Fruit fly (Drosophila melanogaster) whole organism, embryonic: Measurements from ENCODE around the gene Pka-C1.

Source experiments
- CG1024 ChIP-seq: fragments of 200-800 bp; sonication (Bioruptor generic); IDR thresholded peaks from 2 replicates; pipeline ENCODE4 v1.3.6; 2022; ENCODE audit warnings: missing biosample characterization, missing genetic modification characterization
- CG10565 ChIP-seq: fragments of 200-800 bp; sonication (Bioruptor generic); optimal IDR thresholded peaks from 3 replicates; lab custom pipeline; 2016; ENCODE audit warnings: missing biosample characterization, mild to moderate bottlenecking, missing genetic modification characterization
- CG11456 ChIP-seq: fragments of 200-800 bp; sonication (Bioruptor generic); IDR thresholded peaks from 3 replicates; pipeline ENCODE4 v1.3.6; 2022; ENCODE audit warnings: missing biosample characterization, missing genetic modification characterization
- CG11504 ChIP-seq: fragments of 200-800 bp; sonication (Bioruptor generic); optimal IDR thresholded peaks from 3 replicates; lab custom pipeline; 2019; ENCODE audit warnings: missing biosample characterization, mild to moderate bottlenecking, missing genetic modification characterization, moderate library complexity
- CG12299 ChIP-seq: fragments of 200-800 bp; sonication (Bioruptor generic); optimal IDR thresholded peaks from 2 replicates; lab custom pipeline; 2018; ENCODE audit warnings: missing biosample characterization, mild to moderate bottlenecking, missing genetic modification characterization
- CG13296 ChIP-seq: fragments of 200-800 bp; sonication (Bioruptor generic); optimal IDR thresholded peaks from 3 replicates; lab custom pipeline; 2018; ENCODE audit warnings: missing biosample characterization, mild to moderate bottlenecking, missing genetic modification characterization
- CG17829 ChIP-seq: fragments of 200-800 bp; optimal IDR thresholded peaks from 2 replicates; lab custom pipeline; 2019; ENCODE audit warnings: missing biosample characterization, mild to moderate bottlenecking, missing genetic modification characterization, moderate library complexity
- CG18764 ChIP-seq: fragments of 200-800 bp; sonication (Bioruptor generic); optimal IDR thresholded peaks from 3 replicates; lab custom pipeline; 2016; ENCODE audit warnings: missing biosample characterization, missing genetic modification characterization
- CG2202 ChIP-seq: fragments of 200-800 bp; sonication (Bioruptor generic); optimal IDR thresholded peaks from 2 replicates; lab custom pipeline; 2018; ENCODE audit warnings: missing biosample characterization, mild to moderate bottlenecking, missing genetic modification characterization
- CG2678 ChIP-seq: fragments of 200-800 bp; sonication (Bioruptor generic); optimal IDR thresholded peaks from 3 replicates; lab custom pipeline; 2019; ENCODE audit warnings: missing biosample characterization, mild to moderate bottlenecking, missing genetic modification characterization, moderate library complexity
- CG3281 ChIP-seq: fragments of 200-800 bp; sonication (Bioruptor generic); optimal IDR thresholded peaks from 3 replicates; lab custom pipeline; 2017; ENCODE audit warnings: missing biosample characterization, mild to moderate bottlenecking, missing genetic modification characterization
- CG34422 ChIP-seq: fragments of 200-800 bp; sonication (Bioruptor generic); IDR thresholded peaks from 3 replicates; pipeline ENCODE4 v1.3.6; 2022; ENCODE audit warnings: missing biosample characterization, missing genetic modification characterization
- CG4360 ChIP-seq: fragments of 200-800 bp; sonication (Bioruptor generic); IDR thresholded peaks from 2 replicates; pipeline ENCODE4 v1.3.6; 2022; ENCODE audit warnings: missing biosample characterization, missing genetic modification characterization
- CG4707 ChIP-seq: fragments of 200-800 bp; sonication (Bioruptor generic); optimal IDR thresholded peaks from 2 replicates; lab custom pipeline; 2018; ENCODE audit warnings: missing biosample characterization, mild to moderate bottlenecking, missing genetic modification characterization, moderate library complexity
- CG4854 ChIP-seq: fragments of 200-800 bp; sonication (Bioruptor generic); optimal IDR thresholded peaks from 2 replicates; lab custom pipeline; 2016; ENCODE audit warnings: missing biosample characterization, missing genetic modification characterization, inconsistent platforms
- CG8478 ChIP-seq: fragments of >200 bp; optimal IDR thresholded peaks from 2 replicates; lab custom pipeline; 2018
- CG8924 ChIP-seq: fragments of 200-800 bp; optimal IDR thresholded peaks from 3 replicates; lab custom pipeline; 2019; ENCODE audit warnings: missing biosample characterization, mild to moderate bottlenecking, missing genetic modification characterization, moderate library complexity
- CG9727 ChIP-seq: fragments of 200-800 bp; sonication (Bioruptor generic); optimal IDR thresholded peaks from 3 replicates; lab custom pipeline; 2017; ENCODE audit warnings: missing biosample characterization, mild to moderate bottlenecking, missing genetic modification characterization
- Chrac-16 ChIP-seq: fragments of 200-800 bp; sonication (Bioruptor generic); optimal IDR thresholded peaks from 3 replicates; lab custom pipeline; 2016; ENCODE audit warnings: missing biosample characterization, missing genetic modification characterization
- Drgx ChIP-seq: fragments of 200-800 bp; sonication (Bioruptor generic); IDR thresholded peaks from 2 replicates; pipeline ENCODE4 v1.3.6; 2022; ENCODE audit warnings: missing biosample characterization, missing genetic modification characterization
- ERR ChIP-seq: fragments of 200-800 bp; sonication (Bioruptor generic); optimal IDR thresholded peaks from 2 replicates; lab custom pipeline; 2016; ENCODE audit warnings: missing biosample characterization, missing genetic modification characterization
- Fer1 ChIP-seq: fragments of 200-800 bp; sonication (Bioruptor generic); optimal IDR thresholded peaks from 2 replicates; lab custom pipeline; 2017; ENCODE audit warnings: missing biosample characterization, mild to moderate bottlenecking, missing genetic modification characterization
- Fer3 ChIP-seq: fragments of 200-800 bp; sonication (Bioruptor generic); optimal IDR thresholded peaks from 2 replicates; lab custom pipeline; 2018; ENCODE audit warnings: missing biosample characterization, mild to moderate bottlenecking, missing genetic modification characterization, moderate library complexity
- H2.0 ChIP-seq: fragments of 200-800 bp; sonication (Bioruptor generic); IDR thresholded peaks from 2 replicates; pipeline ENCODE4 v1.3.6; 2022; ENCODE audit warnings: missing biosample characterization, missing genetic modification characterization
- MESR4 ChIP-seq: fragments of 200-800 bp; sonication (Bioruptor generic); optimal IDR thresholded peaks from 2 replicates; lab custom pipeline; 2018; ENCODE audit warnings: missing biosample characterization, mild to moderate bottlenecking, missing genetic modification characterization, moderate library complexity
- Meics ChIP-seq: fragments of 200-800 bp; sonication (Bioruptor generic); optimal IDR thresholded peaks from 2 replicates; lab custom pipeline; 2017; ENCODE audit warnings: missing biosample characterization, mild to moderate bottlenecking, missing genetic modification characterization
- Nf-YC ChIP-seq: fragments of 200-800 bp; optimal IDR thresholded peaks from 3 replicates; lab custom pipeline; 2019; ENCODE audit warnings: missing biosample characterization, mild to moderate bottlenecking, missing genetic modification characterization, moderate library complexity
- Pdp1 ChIP-seq, 2 experiments: fragments of 200-800 bp; sonication (Bioruptor generic); optimal IDR thresholded peaks; 3 replicates each; lab custom pipeline; 2016; ENCODE audit warnings: missing biosample characterization in 2 of 2, missing genetic modification characterization in 2 of 2, mild to moderate bottlenecking in 1 of 2, moderate library complexity in 1 of 2
- Ravus ChIP-seq: fragments of 200-800 bp; sonication (Bioruptor generic); IDR thresholded peaks from 2 replicates; pipeline ENCODE4 v1.3.6; 2022; ENCODE audit warnings: missing biosample characterization, missing genetic modification characterization
- Side ChIP-seq: fragments of 200-800 bp; sonication (Bioruptor generic); optimal IDR thresholded peaks from 2 replicates; lab custom pipeline; 2016; ENCODE audit warnings: missing biosample characterization, missing genetic modification characterization
- Sox102F ChIP-seq: fragments of 200-800 bp; sonication (Bioruptor generic); optimal IDR thresholded peaks from 2 replicates; lab custom pipeline; 2018; ENCODE audit warnings: missing biosample characterization, mild to moderate bottlenecking, missing genetic modification characterization, moderate library complexity
- Xrp1 ChIP-seq: fragments of 200-800 bp; sonication (Bioruptor generic); IDR thresholded peaks from 2 replicates; pipeline ENCODE4 v1.3.6; 2022; ENCODE audit warnings: missing biosample characterization, missing genetic modification characterization
- aop ChIP-seq: fragments of 200-800 bp; sonication (Bioruptor generic); IDR thresholded peaks from 2 replicates; pipeline ENCODE4 v1.3.6; 2022; ENCODE audit warnings: missing biosample characterization, missing genetic modification characterization
- bsh ChIP-seq, 2 experiments: fragments of 200-800 bp; sonication (Bioruptor generic); optimal IDR thresholded peaks; 2 replicates each; lab custom pipeline; 2017 to 2018; ENCODE audit warnings: mild to moderate bottlenecking in 2 of 2, missing biosample characterization in 2 of 2, missing genetic modification characterization in 2 of 2, moderate library complexity in 1 of 2
- chm ChIP-seq: fragments of 200-800 bp; sonication (Bioruptor generic); IDR thresholded peaks from 2 replicates; pipeline ENCODE4 v1.3.6; 2022; ENCODE audit warnings: missing biosample characterization, missing genetic modification characterization
- chn ChIP-seq: fragments of 200-800 bp; sonication (Bioruptor generic); optimal IDR thresholded peaks from 2 replicates; lab custom pipeline; 2016; ENCODE audit warnings: missing biosample characterization, missing genetic modification characterization
- dati ChIP-seq: fragments of 200-800 bp; sonication (Bioruptor generic); IDR thresholded peaks from 2 replicates; pipeline ENCODE4 v1.3.6; 2022; ENCODE audit warnings: missing biosample characterization, missing genetic modification characterization
- eve ChIP-seq, 2 experiments: fragments of >200 bp; optimal IDR thresholded peaks; 2 replicates each; lab custom pipeline; 2017; ENCODE audit warnings: missing biosample characterization in 2 of 2, missing genetic modification characterization in 2 of 2
- ftz-f1 ChIP-seq: fragments of 200-800 bp; sonication (Bioruptor generic); optimal IDR thresholded peaks from 2 replicates; lab custom pipeline; 2016; ENCODE audit warnings: missing biosample characterization, missing genetic modification characterization
- gfzf ChIP-seq: fragments of 200-800 bp; sonication (Bioruptor generic); optimal IDR thresholded peaks from 2 replicates; lab custom pipeline; 2016; ENCODE audit warnings: missing biosample characterization, mild to moderate bottlenecking, missing genetic modification characterization, moderate library complexity
- gsb ChIP-seq: fragments of 200-800 bp; sonication (Bioruptor generic); IDR thresholded peaks from 2 replicates; pipeline ENCODE4 v1.3.6; 2022; ENCODE audit warnings: missing biosample characterization, missing genetic modification characterization
- gsb-n ChIP-seq: fragments of 200-800 bp; sonication (Bioruptor generic); optimal IDR thresholded peaks from 3 replicates; lab custom pipeline; 2018; ENCODE audit warnings: missing biosample characterization, mild to moderate bottlenecking, missing genetic modification characterization
- ham ChIP-seq: fragments of 200-800 bp; sonication (Bioruptor generic); IDR thresholded peaks from 2 replicates; pipeline ENCODE4 v1.3.6; 2022; ENCODE audit warnings: missing biosample characterization, missing genetic modification characterization
- jumu ChIP-seq: fragments of 200-800 bp; sonication (Bioruptor generic); optimal IDR thresholded peaks from 3 replicates; lab custom pipeline; 2016; ENCODE audit warnings: missing biosample characterization, missing genetic modification characterization
- lmd ChIP-seq: fragments of 200-800 bp; sonication (Bioruptor generic); IDR thresholded peaks from 2 replicates; pipeline ENCODE4 v1.3.6; 2022; ENCODE audit warnings: missing biosample characterization, missing genetic modification characterization
- nmo ChIP-seq: fragments of 200-800 bp; sonication (Bioruptor generic); optimal IDR thresholded peaks from 2 replicates; lab custom pipeline; 2018; ENCODE audit warnings: missing biosample characterization, mild to moderate bottlenecking, missing genetic modification characterization, moderate library complexity
- pzg ChIP-seq: fragments of 200-800 bp; sonication (Bioruptor generic); optimal IDR thresholded peaks from 3 replicates; lab custom pipeline; 2018; ENCODE audit warnings: missing biosample characterization, mild to moderate bottlenecking, missing genetic modification characterization, moderate library complexity
- repo ChIP-seq: fragments of 200-800 bp; sonication (Bioruptor generic); optimal IDR thresholded peaks from 2 replicates; lab custom pipeline; 2016; ENCODE audit warnings: missing biosample characterization, missing genetic modification characterization
- sens-2 ChIP-seq: fragments of 200-800 bp; sonication (Bioruptor generic); IDR thresholded peaks from 2 replicates; pipeline ENCODE4 v1.3.6; 2022; ENCODE audit warnings: missing biosample characterization, missing genetic modification characterization
- sim ChIP-seq: fragments of 200-800 bp; sonication (Bioruptor generic); IDR thresholded peaks from 2 replicates; pipeline ENCODE4 v1.3.6; 2022; ENCODE audit warnings: missing biosample characterization, missing genetic modification characterization
- stc ChIP-seq: fragments of 200-800 bp; sonication (Bioruptor generic); IDR thresholded peaks from 2 replicates; pipeline ENCODE4 v1.3.6; 2022; ENCODE audit warnings: missing biosample characterization, missing genetic modification characterization
- unpg ChIP-seq: fragments of 200-800 bp; sonication (Bioruptor generic); optimal IDR thresholded peaks from 3 replicates; lab custom pipeline; 2018; ENCODE audit warnings: missing biosample characterization, mild to moderate bottlenecking, missing genetic modification characterization, moderate library complexity

The Pka-C1 gene

DNA sequence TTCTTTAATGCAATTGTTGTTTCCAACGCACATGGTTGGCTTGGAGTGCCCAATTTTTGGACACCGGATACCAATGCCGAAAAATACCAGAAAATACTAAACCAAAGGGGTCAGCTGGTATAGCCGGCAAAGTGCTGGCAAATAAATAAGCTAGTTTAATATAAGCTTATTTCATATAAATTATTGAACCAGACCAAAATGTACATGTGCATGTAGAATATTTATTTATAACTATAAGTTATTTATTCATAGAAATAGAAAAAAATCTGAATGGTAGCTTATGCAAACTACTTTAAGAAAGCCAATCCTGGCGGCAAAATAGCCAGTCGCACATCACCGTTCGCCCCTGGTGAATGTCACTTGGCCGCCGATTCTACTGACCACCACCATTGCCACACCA is 1.4 kb upstream of the Pka-C1 start, which contains the start of gene pelo (continued):
- TF ChIP-seq CG3281 (GFP tag; lab: Kevin White, UChicago) = peak; percentile 73
- TF ChIP-seq CG10565 (GFP tag; lab: Kevin White, UChicago) = no peak
- TF ChIP-seq Sox102F = peak; percentile 49
- no peak for TF ChIP-seq chn (GFP tag; lab: Kevin White, UChicago)
- no peak for TF ChIP-seq Ravus (GFP tag; lab: Robert Waterston, UW)
- peak; percentile 75 for TF ChIP-seq Fer1 (GFP tag; lab: Kevin White, UChicago)
- TF ChIP-seq CG4360 = no peak
- TF ChIP-seq Chrac-16 (GFP tag; lab: Kevin White, UChicago) = peak; percentile 67
- peak; percentile 77 for TF ChIP-seq Xrp1 (GFP tag; lab: Robert Waterston, UW)
- TF ChIP-seq ham = no peak
- TF ChIP-seq gsb (GFP tag; lab: Robert Waterston, UW) = no peak
- TF ChIP-seq bsh (GFP tag; optimal IDR thresholded peaks at IDR 0.05; lab: Kevin White, UChicago) = peak in 1 of 2 experiments; percentile 67
- no peak for TF ChIP-seq CG8478 (lab: Kevin White, UChicago)
- TF ChIP-seq nmo = peak; percentile 77
- TF ChIP-seq sens-2 = no peak
- TF ChIP-seq unpg = peak; percentile 71
- no peak for TF ChIP-seq repo (GFP tag; lab: Kevin White, UChicago)
- TF ChIP-seq CG13296 = peak; percentile 65
- TF ChIP-seq ftz-f1 (GFP tag; lab: Kevin White, UChicago) = no peak
- TF ChIP-seq CG8924 (tag; lab: Kevin White, UChicago) = peak; percentile 75
- TF ChIP-seq Pdp1 (GFP tag; optimal IDR thresholded peaks at IDR 0.05; lab: Kevin White, UChicago) = peak in 1 of 2 experiments; percentile 41
- peak; percentile 60 for TF ChIP-seq gsb-n (tag; lab: Kevin White, UChicago)
- TF ChIP-seq CG11504 (tag; lab: Kevin White, UChicago) = peak; percentile 68
- peak in 1 of 2 experiments; percentile 64 for TF ChIP-seq eve (GFP tag; optimal IDR thresholded peaks at IDR 0.05; lab: Kevin White, UChicago)
- peak; percentile 37; the same call in 1 of the 3 replicates for TF ChIP-seq CG11456 (GFP tag; lab: Robert Waterston, UW)
- no peak for TF ChIP-seq dati (GFP tag; lab: Robert Waterston, UW)
- no peak for TF ChIP-seq CG4707 (GFP tag; lab: Kevin White, UChicago)
- TF ChIP-seq CG9727 (GFP tag; lab: Kevin White, UChicago) = peak; percentile 63
- peak; percentile 71 for TF ChIP-seq CG17829 (tag; lab: Kevin White, UChicago)
- no peak for TF ChIP-seq Drgx (GFP tag; lab: Robert Waterston, UW)
- TF ChIP-seq CG34422 (GFP tag; lab: Robert Waterston, UW) = peak; percentile 75; the same call in 1 of the 3 replicates
- peak; percentile 51 for TF ChIP-seq pzg (GFP tag; lab: Kevin White, UChicago)
- peak; percentile 47 for TF ChIP-seq gfzf (GFP tag; lab: Kevin White, UChicago)
- no peak for TF ChIP-seq jumu (GFP tag; lab: Kevin White, UChicago)
- TF ChIP-seq Meics = peak; percentile 74
- no peak for TF ChIP-seq CG2202
- TF ChIP-seq aop (GFP tag; lab: Robert Waterston, UW) = no peak
- TF ChIP-seq CG18764 (GFP tag; lab: Kevin White, UChicago) = peak; percentile 36
- TF ChIP-seq CG12299 (tag; lab: Kevin White, UChicago) = peak; percentile 52
- peak; percentile 58 for TF ChIP-seq H2.0 (GFP tag; lab: Robert Waterston, UW)
- TF ChIP-seq Nf-YC (tag; lab: Kevin White, UChicago) = peak; percentile 69
- peak; percentile 42 for TF ChIP-seq CG4854 (GFP tag; lab: Kevin White, UChicago)
- TF ChIP-seq Side (GFP tag; lab: Kevin White, UChicago) = no peak
- no peak for TF ChIP-seq MESR4 (GFP tag; lab: Kevin White, UChicago)
- no peak for TF ChIP-seq chm (GFP tag; lab: Robert Waterston, UW)
- no peak for TF ChIP-seq ERR
- TF ChIP-seq CG2678 (tag; lab: Kevin White, UChicago) = peak; percentile 75
- no peak for TF ChIP-seq CG1024 (GFP tag; lab: Robert Waterston, UW)
- peak; percentile 68 for TF ChIP-seq lmd (GFP tag; lab: Robert Waterston, UW)
- 0 out of 2 replicates have a peak, but pooled peaks have one; percentile 12 for TF ChIP-seq stc
- TF ChIP-seq Fer3 = peak; percentile 51
- no peak for TF ChIP-seq sim
